Worm (Caenorhabditis elegans) whole organism, midembryonic: ENCODE data around the gene clec-212.

Source experiments
- cog-1 ChIP-seq: sonication (generic microtip); optimal IDR thresholded peaks from 2 replicates; lab custom pipeline; 2016; ENCODE audit warnings: missing genetic modification characterization, missing compliant biosample characterization
- klf-2 ChIP-seq: fragments of 200-800 bp; sonication (Bioruptor generic); conservative IDR thresholded peaks from 2 replicates; pipeline ENCODE4 v1.3.6; 2022; ENCODE audit warnings: missing genetic modification reagents, missing genetic modification characterization, missing compliant biosample characterization
- ref-1 ChIP-seq: fragments of 200-800 bp; sonication (Bioruptor generic); conservative IDR thresholded peaks from 2 replicates; pipeline ENCODE4 v1.3.6; 2022; ENCODE audit warnings: missing genetic modification reagents, missing genetic modification characterization, missing compliant biosample characterization
- ztf-23 ChIP-seq: fragments of 200-800 bp; sonication (Bioruptor generic); IDR thresholded peaks from 2 replicates; pipeline ENCODE4 v1.3.6; 2022; ENCODE audit warnings: missing genetic modification reagents, missing genetic modification characterization, missing compliant biosample characterization
- ztf-29 ChIP-seq: fragments of 200-800 bp; sonication (Bioruptor generic); IDR thresholded peaks from 2 replicates; pipeline ENCODE4 v1.3.6; 2022; ENCODE audit warnings: missing genetic modification reagents, missing genetic modification characterization, missing compliant biosample characterization

ce11 chrV:7543728-7544127 is 26.5 kb downstream of the clec-212 start:
- TF ChIP-seq klf-2: no peak
- no peak for TF ChIP-seq ztf-23 (GFP tag; lab: Robert Waterston, UW)
- TF ChIP-seq ref-1 (GFP tag; lab: Robert Waterston, UW): no peak
- TF ChIP-seq ztf-29 (GFP tag; lab: Robert Waterston, UW): no peak
- TF ChIP-seq cog-1 (tag; lab: Kevin White, UChicago): no peak
